Worm (Caenorhabditis elegans) whole organism, midembryonic: Measurements from ENCODE around the gene C37H5.14.

Experiments
- T22C8.4 ChIP-seq: fragments of 200-800 bp; sonication (Bioruptor generic); IDR thresholded peaks from 2 replicates; pipeline ENCODE4 v1.3.6; 2022; ENCODE audit warnings: missing genetic modification characterization, missing compliant biosample characterization
- cog-1 ChIP-seq: sonication (generic microtip); optimal IDR thresholded peaks from 2 replicates; lab custom pipeline; 2016; ENCODE audit warnings: missing genetic modification characterization, missing compliant biosample characterization
- flt-1 ChIP-seq: fragments of 200-800 bp; sonication (Bioruptor generic); IDR thresholded peaks from 2 replicates; pipeline ENCODE4 v1.3.6; 2022; ENCODE audit warnings: missing genetic modification characterization, missing compliant biosample characterization
- klf-2 ChIP-seq: fragments of 200-800 bp; sonication (Bioruptor generic); conservative IDR thresholded peaks from 2 replicates; pipeline ENCODE4 v1.3.6; 2022; ENCODE audit warnings: missing genetic modification reagents, missing genetic modification characterization, missing compliant biosample characterization
- med-1 ChIP-seq: sonication (generic microtip); optimal IDR thresholded peaks from 2 replicates; lab custom pipeline; 2017; ENCODE audit warnings: missing genetic modification characterization, mild to moderate bottlenecking, missing compliant biosample characterization, antibody characterized with exemption, missing genetic modification reagents; ENCODE audit not compliant: insufficient read depth
- ref-1 ChIP-seq: fragments of 200-800 bp; sonication (Bioruptor generic); conservative IDR thresholded peaks from 2 replicates; pipeline ENCODE4 v1.3.6; 2022; ENCODE audit warnings: missing genetic modification reagents, missing genetic modification characterization, missing compliant biosample characterization
- tab-1 ChIP-seq: fragments of 200-800 bp; sonication (Bioruptor generic); IDR thresholded peaks from 2 replicates; pipeline ENCODE4 v1.3.6; 2022; ENCODE audit warnings: missing genetic modification characterization, missing compliant biosample characterization
- ztf-23 ChIP-seq: fragments of 200-800 bp; sonication (Bioruptor generic); IDR thresholded peaks from 2 replicates; pipeline ENCODE4 v1.3.6; 2022; ENCODE audit warnings: missing genetic modification reagents, missing genetic modification characterization, missing compliant biosample characterization
- ztf-29 ChIP-seq: fragments of 200-800 bp; sonication (Bioruptor generic); IDR thresholded peaks from 2 replicates; pipeline ENCODE4 v1.3.6; 2022; ENCODE audit warnings: missing genetic modification reagents, missing genetic modification characterization, missing compliant biosample characterization

The C37H5.14 gene

DNA sequence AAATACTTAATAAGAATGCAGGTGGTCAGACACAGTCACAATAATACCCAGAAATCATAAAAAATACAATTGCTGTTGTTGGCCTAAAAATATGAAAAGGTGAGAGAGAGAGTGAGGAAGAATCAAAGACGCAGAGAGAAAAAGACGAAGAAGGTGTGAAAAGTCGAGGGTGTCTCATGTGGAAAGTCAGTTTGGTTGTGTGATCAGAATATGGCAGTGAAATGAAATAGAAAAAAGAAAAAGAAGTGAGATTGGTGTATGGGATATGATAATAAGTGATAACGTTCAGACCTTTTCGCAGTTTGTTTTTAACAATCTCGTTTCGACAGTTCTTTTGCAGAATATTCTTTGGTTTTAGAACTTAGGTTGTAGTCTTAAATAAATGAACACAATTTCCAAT is 27.3 kb downstream of the C37H5.14 start:
- TF ChIP-seq med-1 (GFP tag; lab: Kevin White, UChicago) (no peak), cog-1 (no peak), flt-1 (no peak), ref-1 (GFP tag; lab: Robert Waterston, UW) (no peak), tab-1 (GFP tag; lab: Robert Waterston, UW) (no peak), klf-2 (GFP tag; lab: Robert Waterston, UW) (no peak), ztf-23 (GFP tag; lab: Robert Waterston, UW) (no peak), T22C8.4 (no peak), ztf-29 (GFP tag; lab: Robert Waterston, UW) (no peak)

DNA sequence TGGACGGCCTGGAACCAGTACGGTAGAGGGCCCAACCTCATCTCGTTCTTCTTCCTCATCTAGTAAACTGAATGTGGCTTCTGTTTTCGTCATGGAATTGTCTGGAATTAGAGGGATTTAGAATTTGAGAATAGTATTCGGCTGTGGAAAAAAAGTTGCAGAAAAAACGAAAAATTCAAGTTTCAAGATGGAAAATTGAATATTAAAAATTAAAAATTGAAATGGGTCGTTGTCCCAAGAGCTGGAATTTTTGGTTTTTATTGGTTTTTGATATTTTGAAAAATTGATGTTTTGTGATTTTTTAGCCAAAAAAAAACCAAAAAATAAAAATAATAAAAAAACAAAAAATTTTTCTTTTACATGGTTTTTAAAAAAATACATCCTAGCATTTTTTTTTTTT is 28.3 kb downstream of the C37H5.14 start, which contains the start of gene R02F11.3:
Gene R02F11.3, minus strand, starts transcription at position 101 of the 400 bp plus-strand sequence.
- TF ChIP-seq klf-2 (GFP tag; lab: Robert Waterston, UW): no peak

DNA sequence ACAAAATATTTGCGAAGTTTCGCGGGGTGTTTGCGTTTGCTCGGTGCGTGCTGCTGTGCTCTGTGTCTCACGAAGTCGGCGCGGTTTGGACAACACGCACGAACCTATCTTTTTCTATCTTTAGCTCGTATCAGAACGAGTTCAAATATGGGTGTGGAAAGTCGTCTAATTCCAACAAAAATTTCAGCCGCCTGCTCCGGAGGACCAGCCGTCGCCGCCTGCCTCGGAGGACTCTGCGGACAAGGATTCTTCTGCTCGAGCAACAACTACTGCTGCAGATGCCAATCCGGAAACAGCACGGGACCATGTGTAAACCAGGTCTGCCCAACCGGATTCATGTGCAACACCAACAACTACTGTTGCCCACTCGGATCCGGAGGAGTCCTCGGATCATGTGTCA is 32.2 kb downstream of the C37H5.14 start:
- TF ChIP-seq flt-1 (no peak), ref-1 (GFP tag; lab: Robert Waterston, UW) (no peak), cog-1 (no peak), med-1 (GFP tag; lab: Kevin White, UChicago) (no peak), tab-1 (GFP tag; lab: Robert Waterston, UW) (no peak), T22C8.4 (no peak), ztf-29 (GFP tag; lab: Robert Waterston, UW) (no peak)

DNA sequence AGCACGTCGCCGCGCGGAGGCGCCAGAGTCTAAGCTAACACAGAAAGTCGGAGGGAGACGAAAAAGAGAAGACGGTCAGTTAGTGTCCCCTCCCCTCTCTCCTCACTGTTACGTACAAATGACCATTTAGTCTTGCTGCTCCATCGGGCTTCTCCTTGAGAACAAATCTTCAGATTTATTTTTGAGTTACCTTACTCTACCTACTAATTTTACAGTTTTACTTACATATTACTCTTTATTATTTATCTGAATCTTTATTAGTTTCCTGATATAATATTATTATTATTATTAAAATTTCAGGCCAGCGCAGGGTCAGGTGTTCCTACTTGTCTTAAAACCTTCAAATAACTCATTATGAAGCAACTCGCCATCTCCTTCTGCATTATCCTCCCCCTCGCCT is 33.4 kb downstream of the C37H5.14 start, which contains the start of gene R02F11.1:
Gene R02F11.1, plus strand, starts transcription at position 301 of the 400 bp plus-strand sequence.
- TF ChIP-seq T22C8.4: no peak
- no peak for TF ChIP-seq klf-2 (GFP tag; lab: Robert Waterston, UW)
- no peak for TF ChIP-seq med-1 (GFP tag; lab: Kevin White, UChicago)
- no peak for TF ChIP-seq flt-1
- no peak for TF ChIP-seq ref-1 (GFP tag; lab: Robert Waterston, UW)
- TF ChIP-seq ztf-23 (GFP tag; lab: Robert Waterston, UW): no peak
- TF ChIP-seq ztf-29 (GFP tag; lab: Robert Waterston, UW): no peak
- TF ChIP-seq tab-1 (GFP tag; lab: Robert Waterston, UW): no peak
- no peak for TF ChIP-seq cog-1

DNA sequence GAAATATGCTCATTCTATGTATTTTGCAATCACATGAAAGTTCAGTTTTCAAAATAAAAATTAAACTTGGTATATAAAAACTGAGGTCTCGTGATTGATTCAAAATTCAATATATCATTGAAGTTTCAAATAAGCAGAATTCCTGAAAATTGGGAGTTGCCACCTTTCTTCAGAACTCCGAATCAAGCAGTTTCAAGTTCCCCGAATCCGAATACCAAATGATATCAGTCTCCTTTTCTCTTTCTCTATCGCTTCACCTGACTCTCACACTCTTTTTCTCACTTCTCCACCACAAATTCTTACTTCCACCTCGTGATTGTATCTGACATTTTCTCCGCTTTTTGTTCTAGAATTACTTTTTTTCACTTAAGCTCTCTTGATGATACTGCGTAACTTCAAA is 39.9 kb downstream of the C37H5.14 start, which contains the start of gene R02F11.2:
Gene R02F11.2, plus strand, starts transcription at position 292 of the 400 bp plus-strand sequence.
- TF ChIP-seq med-1 (GFP tag; lab: Kevin White, UChicago): no peak
- TF ChIP-seq T22C8.4: no peak
- no peak for TF ChIP-seq cog-1
- no peak for TF ChIP-seq klf-2 (GFP tag; lab: Robert Waterston, UW)
- no peak for TF ChIP-seq ref-1 (GFP tag; lab: Robert Waterston, UW)
- no peak for TF ChIP-seq ztf-29 (GFP tag; lab: Robert Waterston, UW)
- TF ChIP-seq tab-1 (GFP tag; lab: Robert Waterston, UW): no peak
- no peak for TF ChIP-seq flt-1

DNA sequence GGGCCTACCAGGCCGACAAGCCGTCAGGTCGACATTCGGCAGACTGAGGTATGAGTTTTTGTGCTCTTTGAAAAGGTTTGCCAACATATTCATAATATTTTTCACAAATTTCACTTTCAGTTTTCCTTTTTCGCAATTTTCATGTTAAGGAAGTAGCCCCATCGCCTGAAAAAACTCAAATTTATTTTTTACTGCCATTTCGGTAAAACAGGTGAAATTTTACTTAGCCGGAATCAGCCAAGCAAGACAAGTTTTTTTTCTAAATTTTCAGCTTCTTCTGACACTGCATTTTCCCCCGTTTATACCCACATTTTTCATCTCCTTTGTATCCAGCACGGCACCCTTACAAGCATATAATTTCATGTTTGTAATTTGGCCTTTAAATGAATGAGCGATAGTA is 42.6 kb downstream of the C37H5.14 start, which contains the start of gene R02F11.11:
Gene R02F11.11, plus strand, starts transcription at position 301 of the 400 bp plus-strand sequence.
- TF ChIP-seq klf-2 (GFP tag; lab: Robert Waterston, UW) (no peak), ztf-23 (GFP tag; lab: Robert Waterston, UW) (no peak), ztf-29 (GFP tag; lab: Robert Waterston, UW) (no peak), T22C8.4 (no peak), cog-1 (no peak)

DNA sequence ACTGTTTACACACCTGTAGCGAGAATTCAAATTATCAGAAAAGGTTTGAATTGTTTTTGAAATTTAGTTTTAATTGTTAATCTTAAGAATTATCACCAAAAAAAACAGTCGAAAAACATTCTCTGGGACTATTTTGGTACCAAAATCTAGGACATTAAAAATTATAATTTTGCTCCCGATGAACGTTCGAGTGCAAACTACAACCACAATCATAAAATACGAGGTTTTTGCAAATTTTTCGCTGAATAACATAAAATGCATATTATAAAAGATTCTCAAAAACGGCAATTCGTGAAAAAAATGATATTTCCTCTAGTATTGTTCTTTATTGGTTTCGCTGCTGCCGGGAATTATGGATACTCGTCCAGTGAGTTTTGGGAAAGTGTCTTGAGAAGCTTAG is 43.8 kb downstream of the C37H5.14 start, which contains the start of gene R02F11.12:
Gene R02F11.12, plus strand, starts transcription at position 301 of the 400 bp plus-strand sequence.
- TF ChIP-seq tab-1 (GFP tag; lab: Robert Waterston, UW) (no peak), klf-2 (GFP tag; lab: Robert Waterston, UW) (no peak), cog-1 (no peak), ztf-29 (GFP tag; lab: Robert Waterston, UW) (no peak), ref-1 (GFP tag; lab: Robert Waterston, UW) (no peak), T22C8.4 (no peak), flt-1 (no peak), med-1 (GFP tag; lab: Kevin White, UChicago) (no peak), ztf-23 (GFP tag; lab: Robert Waterston, UW) (no peak)

DNA sequence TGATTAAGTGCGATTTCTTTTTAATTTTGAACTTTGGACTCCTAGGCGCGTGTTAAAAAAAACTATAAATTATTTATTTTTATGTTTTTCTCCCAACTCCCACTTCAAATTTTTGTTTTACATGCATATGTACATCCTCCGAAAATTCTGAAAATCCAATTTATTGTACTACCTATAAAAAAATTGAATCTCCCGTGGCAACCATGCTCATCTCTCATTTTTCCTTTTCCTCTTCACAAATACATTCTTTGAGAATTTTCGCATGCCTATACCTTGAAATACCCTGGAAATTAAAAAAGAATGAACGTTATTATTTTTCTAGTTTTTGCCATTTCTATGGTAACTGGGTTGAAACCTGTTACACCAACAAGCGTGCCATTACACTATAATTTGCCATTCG is 45.4 kb downstream of the C37H5.14 start, which contains the start of gene R02F11.10:
Gene R02F11.10, plus strand, starts transcription at position 301 of the 400 bp plus-strand sequence.
- no peak for TF ChIP-seq ztf-29 (GFP tag; lab: Robert Waterston, UW)
- TF ChIP-seq flt-1: no peak
- no peak for TF ChIP-seq cog-1
- no peak for TF ChIP-seq ztf-23 (GFP tag; lab: Robert Waterston, UW)
- no peak for TF ChIP-seq ref-1 (GFP tag; lab: Robert Waterston, UW)
- no peak for TF ChIP-seq tab-1 (GFP tag; lab: Robert Waterston, UW)
- TF ChIP-seq T22C8.4: no peak
- TF ChIP-seq med-1 (GFP tag; lab: Kevin White, UChicago): no peak
- no peak for TF ChIP-seq klf-2 (GFP tag; lab: Robert Waterston, UW)

DNA sequence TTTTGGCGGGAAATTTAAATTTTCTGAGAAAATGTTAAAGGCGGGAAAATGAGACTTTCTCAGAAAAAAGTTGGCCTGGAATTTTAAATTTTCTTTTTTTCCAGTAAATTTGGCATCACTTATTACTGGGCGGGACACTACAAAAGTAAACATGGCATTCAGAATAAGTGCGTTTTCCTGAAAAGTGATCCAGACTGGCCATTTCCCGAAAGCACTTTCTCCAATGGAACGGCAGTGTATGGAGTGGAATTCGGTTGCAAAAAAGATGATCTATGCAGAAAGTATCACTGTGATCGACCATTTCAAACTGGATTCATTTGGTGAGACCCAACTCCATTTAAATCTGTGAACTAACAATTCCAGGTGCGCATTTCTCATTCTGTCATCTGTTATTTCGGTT is 46.3 kb downstream of the C37H5.14 start:
- TF ChIP-seq flt-1 (no peak), ztf-23 (GFP tag; lab: Robert Waterston, UW) (no peak), klf-2 (GFP tag; lab: Robert Waterston, UW) (no peak), tab-1 (GFP tag; lab: Robert Waterston, UW) (no peak), ref-1 (GFP tag; lab: Robert Waterston, UW) (no peak), T22C8.4 (no peak), cog-1 (no peak), med-1 (GFP tag; lab: Kevin White, UChicago) (no peak), ztf-29 (GFP tag; lab: Robert Waterston, UW) (no peak)

DNA sequence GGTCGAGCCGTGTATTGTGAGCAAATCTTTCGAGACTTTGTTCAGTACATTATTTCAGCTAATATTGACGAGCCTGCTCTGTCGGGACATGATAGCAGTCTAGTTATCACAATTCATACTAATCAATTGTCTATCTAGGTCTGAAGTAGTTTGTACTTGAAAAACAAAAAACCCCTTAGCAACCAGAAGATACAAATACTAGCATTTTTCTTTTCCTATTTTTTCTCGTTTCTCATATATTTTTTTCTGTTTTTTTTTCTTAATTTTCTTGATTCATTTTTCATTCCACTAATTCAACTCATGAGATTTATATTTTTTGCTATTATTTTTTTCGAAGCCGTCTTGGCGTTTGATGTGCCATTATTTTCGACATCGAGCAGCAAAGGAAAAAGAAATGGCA is 47.0 kb downstream of the C37H5.14 start, which contains the start of gene R02F11.9:
Gene R02F11.9, plus strand, starts transcription at position 301 of the 400 bp plus-strand sequence.
- TF ChIP-seq med-1 (GFP tag; lab: Kevin White, UChicago) (no peak), T22C8.4 (no peak), ztf-23 (GFP tag; lab: Robert Waterston, UW) (no peak), ref-1 (GFP tag; lab: Robert Waterston, UW) (no peak), ztf-29 (GFP tag; lab: Robert Waterston, UW) (no peak), cog-1 (no peak), tab-1 (GFP tag; lab: Robert Waterston, UW) (no peak), klf-2 (GFP tag; lab: Robert Waterston, UW) (no peak), flt-1 (no peak)
